Worm (Caenorhabditis elegans) whole organism, L4/young adult: ENCODE measurements around the gene C27F2.9.
"Not testable (repeated sequence)": the region's sequence is repeated elsewhere in the genome, so short reads cannot be mapped to it uniquely, and the experiment has no call there.

Source experiments
- W03F9.2 ChIP-seq: fragments of 150-350 bp; optimal IDR thresholded peaks from 2 replicates; lab custom pipeline; 2014; ENCODE audit warnings: missing biosample characterization, missing genetic modification characterization
- dao-5 ChIP-seq: sonication (generic microtip); optimal IDR thresholded peaks from 2 replicates; lab custom pipeline; 2016; ENCODE audit warnings: missing genotype, missing genetic modification characterization, moderate library complexity, missing compliant biosample characterization
- him-1 ChIP-seq: sonication (generic microtip); optimal IDR thresholded peaks from 2 replicates; lab custom pipeline; 2016; ENCODE audit warnings: missing genotype, missing genetic modification reagents, missing genetic modification characterization, missing compliant biosample characterization

C27F2.9 gene

ce11 chrIII:4939267-4939666 lies 23.6 kb downstream of the C27F2.9 start, which contains the start of gene rpb-2:
Gene rpb-2, plus strand, starts transcription at chrIII:4939567.
- no peak for TF ChIP-seq him-1 (tag; lab: Kevin White, UChicago)
- no peak for TF ChIP-seq W03F9.2 (tag; lab: Kevin White, UChicago)
- no peak for TF ChIP-seq dao-5 (tag; lab: Kevin White, UChicago)

ce11 chrIII:4937022-4937421 lies 25.8 kb downstream of the C27F2.9 start, which contains the start of gene fsn-1:
Gene fsn-1, plus strand, starts transcription at chrIII:4937322.
- TF ChIP-seq dao-5 (tag; lab: Kevin White, UChicago) (no peak), him-1 (tag; lab: Kevin White, UChicago) (no peak), W03F9.2 (tag; lab: Kevin White, UChicago) (no peak)

- TF ChIP-seq dao-5 (tag; lab: Kevin White, UChicago), result no peak
- TF ChIP-seq W03F9.2 (tag; lab: Kevin White, UChicago), result no peak
- no peak for TF ChIP-seq him-1 (tag; lab: Kevin White, UChicago)
Measured at ce11 chrIII:4934896-4935628, 27.8 kb downstream of the C27F2.9 start, which contains the start of gene mrps-18C. Gene mrps-18C, plus strand, starts transcription at chrIII:4935578.

DNA sequence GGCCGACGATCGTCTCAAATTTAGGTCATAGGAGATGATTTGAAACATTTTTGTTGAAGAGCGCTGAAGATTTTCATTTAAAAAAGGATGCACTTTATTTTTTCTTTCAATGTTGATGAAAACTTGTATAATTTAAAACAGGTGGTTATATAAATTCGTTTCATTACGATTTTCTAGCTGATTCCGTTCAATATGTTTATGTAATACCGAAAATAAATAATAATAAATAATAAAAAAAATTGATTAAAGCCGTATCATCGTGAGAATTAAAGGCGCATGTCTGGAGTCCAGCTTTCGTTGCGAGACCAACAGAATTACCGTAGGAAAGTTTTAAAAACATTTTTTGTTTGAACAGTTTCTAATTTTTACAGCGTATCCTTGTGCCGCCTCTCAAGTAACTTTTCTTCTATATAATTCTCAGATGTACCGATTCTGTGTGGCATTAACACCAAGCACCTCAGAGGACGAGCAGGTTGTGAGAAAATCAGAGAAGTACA lies 30.6 kb downstream of the C27F2.9 start, which contains the start of the genes C26E6.12 and eri-9:
TSS of gene C26E6.12 (minus strand) at position 51 of the 497 bp plus-strand sequence.
TSS of gene eri-9 (plus strand) at position 248 of the 497 bp plus-strand sequence.
- TF ChIP-seq dao-5 (tag; lab: Kevin White, UChicago) (no peak), him-1 (tag; lab: Kevin White, UChicago) (no peak), W03F9.2 (tag; lab: Kevin White, UChicago) (no peak)

ce11 chrIII:4930154-4930679 lies 32.6 kb downstream of the C27F2.9 start, which contains the start of gene set-2:
Gene set-2, minus strand, starts transcription at chrIII:4930204.
- TF ChIP-seq him-1 (tag; lab: Kevin White, UChicago) (no peak), W03F9.2 (tag; lab: Kevin White, UChicago) (peak; percentile 79), dao-5 (tag; lab: Kevin White, UChicago) (no peak)

ce11 chrIII:4924134-4924533 lies 38.7 kb downstream of the C27F2.9 start:
- TF ChIP-seq him-1 (tag; lab: Kevin White, UChicago) (no peak), dao-5 (tag; lab: Kevin White, UChicago) (no peak), W03F9.2 (tag; lab: Kevin White, UChicago) (no peak)

DNA sequence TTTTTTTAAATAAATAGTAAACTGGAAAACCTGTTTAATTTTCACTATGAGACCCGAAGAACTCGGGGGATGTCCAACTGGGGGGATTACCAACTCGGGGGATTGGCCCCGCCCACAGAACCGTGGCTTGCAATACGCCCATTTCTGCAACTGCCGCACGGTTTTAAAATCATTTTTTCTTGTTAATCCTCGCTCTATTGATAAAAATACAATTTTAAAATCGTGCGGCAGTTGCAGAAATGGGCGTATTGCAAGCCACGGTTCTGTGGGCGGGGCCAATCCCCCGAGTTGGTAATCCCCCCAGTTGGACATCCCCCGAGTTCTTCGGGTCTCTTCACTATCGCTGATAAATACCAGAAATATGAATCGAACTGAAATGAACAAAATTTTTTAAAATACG lies 40.8 kb downstream of the C27F2.9 start, which contains the start of gene mmab-1:
TSS of gene mmab-1 (minus strand) at position 95 of the 400 bp plus-strand sequence.
- TF ChIP-seq W03F9.2, dao-5, him-1 (tag; lab: Kevin White, UChicago): not testable (repeated sequence)

DNA sequence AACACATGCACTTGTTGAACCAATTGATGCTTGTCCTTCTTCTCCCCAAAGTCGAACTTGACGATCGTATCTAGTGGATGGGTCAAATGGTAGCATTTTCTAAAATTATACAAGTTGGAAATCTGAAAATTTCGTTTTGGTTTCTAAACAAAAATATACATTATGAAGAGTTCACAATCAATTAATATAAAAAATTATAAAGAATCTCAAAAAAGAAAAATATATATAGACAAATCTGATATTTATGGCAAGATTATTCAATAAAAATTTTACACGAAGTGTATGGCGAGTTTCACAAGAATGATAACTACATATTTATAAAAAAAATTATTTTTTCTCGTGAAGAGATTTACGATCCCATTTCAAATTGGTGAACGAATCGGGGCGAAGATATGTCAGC lies 42.6 kb downstream of the C27F2.9 start, which contains the start of gene ula-1:
TSS of gene ula-1 (minus strand) at position 101 of the 400 bp plus-strand sequence.
- TF ChIP-seq him-1 (tag; lab: Kevin White, UChicago) (no peak), W03F9.2 (tag; lab: Kevin White, UChicago) (no peak), dao-5 (tag; lab: Kevin White, UChicago) (no peak)

DNA sequence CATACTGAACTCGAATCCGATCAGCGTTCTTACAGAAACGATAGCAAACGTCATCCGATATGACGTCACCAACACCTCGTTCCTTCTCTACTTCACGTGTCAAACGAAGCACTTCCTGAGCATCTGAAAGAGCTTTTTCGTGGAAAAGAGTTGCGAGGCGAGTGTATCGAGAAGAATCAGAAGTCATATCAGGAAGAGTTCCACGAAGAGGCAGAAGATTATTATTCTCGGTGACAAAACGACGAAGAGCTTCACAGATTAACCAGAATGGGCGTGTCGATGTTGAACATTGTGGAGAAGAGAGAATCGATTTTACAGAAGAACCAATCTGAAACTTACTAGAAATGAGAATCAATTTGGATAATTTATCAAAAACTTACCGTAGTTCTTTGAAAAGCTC lies 43.9 kb downstream of the C27F2.9 start:
- TF ChIP-seq him-1 (tag; lab: Kevin White, UChicago) (no peak), dao-5 (tag; lab: Kevin White, UChicago) (no peak), W03F9.2 (tag; lab: Kevin White, UChicago) (no peak)

- no peak for TF ChIP-seq dao-5 (tag; lab: Kevin White, UChicago)
- TF ChIP-seq W03F9.2 (tag; lab: Kevin White, UChicago), result peak; percentile 60
Measured at ce11 chrIII:4917960-4918712, 44.7 kb downstream of the C27F2.9 start, which contains the start of gene rpb-8. Gene rpb-8, minus strand, starts transcription at chrIII:4918008.

- TF ChIP-seq him-1 (tag; lab: Kevin White, UChicago), result no peak
- no peak for TF ChIP-seq W03F9.2 (tag; lab: Kevin White, UChicago)
- no peak for TF ChIP-seq dao-5 (tag; lab: Kevin White, UChicago)
Measured at ce11 chrIII:4917077-4917476, 45.8 kb downstream of the C27F2.9 start, which contains the start of gene rars-1. Gene rars-1, minus strand, starts transcription at chrIII:4917177.

DNA sequence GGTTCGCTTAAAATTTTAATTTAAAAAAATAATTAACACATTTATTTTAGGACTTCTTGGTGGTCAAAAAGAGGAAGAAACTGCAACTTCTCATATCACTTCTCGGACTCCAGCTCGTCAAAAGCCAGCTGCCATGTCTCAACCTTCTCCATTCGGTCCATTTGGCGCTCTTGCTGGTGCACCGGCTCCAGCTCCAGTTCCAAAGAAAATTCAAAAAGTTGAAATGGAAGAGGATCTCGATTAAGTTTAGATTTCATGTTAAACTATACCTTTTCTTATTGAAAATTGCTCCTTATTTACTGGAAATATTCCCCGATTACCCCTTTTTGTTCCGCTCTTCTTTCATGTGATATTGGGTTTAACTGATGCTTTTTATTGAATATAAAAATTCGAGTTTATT lies 49.1 kb downstream of the C27F2.9 start:
- no peak for TF ChIP-seq W03F9.2 (tag; lab: Kevin White, UChicago)
- no peak for TF ChIP-seq him-1 (tag; lab: Kevin White, UChicago)
- TF ChIP-seq dao-5 (tag; lab: Kevin White, UChicago), result no peak
